Fruit fly (Drosophila melanogaster): ENCODE data around the gene CG7369.

The CG7369 gene

dm6 chr3L:22727739-22728335 lies 13.8 kb upstream of the CG7369 start, which contains the start of the genes CG14450 and CG11367 (continued):
- TF ChIP-seq sens (GFP tag) (peak; percentile 70), CG34376 (GFP tag; optimal IDR thresholded peaks at IDR 0.05) (no peak), CG15073 (GFP tag; optimal IDR thresholded peaks at IDR 0.05) (no peak), Blimp-1 (GFP tag; optimal IDR thresholded peaks at IDR 0.05) (peak; percentile 78), NfI (GFP tag; optimal IDR thresholded peaks at IDR 0.05) (peak; percentile 5), lbe (GFP tag; optimal IDR thresholded peaks at IDR 0.05) (peak; percentile 66), prd (optimal IDR thresholded peaks at IDR 0.05) (no peak), prd (GFP tag; IDR thresholded peaks at IDR 0.05) (0 out of 3 replicates have a peak, but pooled peaks have one; percentile 10), repo (GFP tag; optimal IDR thresholded peaks at IDR 0.05) (no peak), CG1233 (GFP tag; optimal IDR thresholded peaks at IDR 0.05) (peak; percentile 2), CG12942 (GFP tag; optimal IDR thresholded peaks at IDR 0.05) (no peak), toy (GFP tag; IDR thresholded peaks at IDR 0.05) (no peak), Gsc (GFP tag; IDR thresholded peaks at IDR 0.05) (no peak), Dll (GFP tag; IDR thresholded peaks at IDR 0.05; ENCODE audit: partially characterized antibody) (peak; percentile 88), Dip2 (GFP tag; IDR thresholded peaks at IDR 0.05) (no peak), Atf3 (GFP tag; optimal IDR thresholded peaks at IDR 0.05) (no peak), CG5953 (GFP tag; IDR thresholded peaks at IDR 0.05) (no peak), CG1832 (GFP tag; optimal IDR thresholded peaks at IDR 0.05) (no peak), CG6683 (GFP tag; optimal IDR thresholded peaks at IDR 0.05) (no peak), Poxn (GFP tag; IDR thresholded peaks at IDR 0.05) (no peak), Lpt (GFP tag; optimal IDR thresholded peaks at IDR 0.05) (no peak), sna (GFP tag; IDR thresholded peaks at IDR 0.05; ENCODE audit: partially characterized antibody) (peak; percentile 78), CG2202 (tag; optimal IDR thresholded peaks at IDR 0.05) (no peak), CG32532 (GFP tag; IDR thresholded peaks at IDR 0.05) (no peak; the same call in 1 of the 2 replicates), gcm (GFP tag; optimal IDR thresholded peaks at IDR 0.05) (peak; percentile 24), insv (GFP tag; optimal IDR thresholded peaks at IDR 0.05) (peak in 1 of 2 experiments; percentile 80), nmo (GFP tag; optimal IDR thresholded peaks at IDR 0.05) (peak; percentile 65), unc-4 (GFP tag; IDR thresholded peaks at IDR 0.05; ENCODE audit: partially characterized antibody) (peak; percentile 76), B-H1 (GFP tag; IDR thresholded peaks at IDR 0.05) (no peak), mirr (GFP tag; optimal IDR thresholded peaks at IDR 0.05) (no peak), CG7372 (GFP tag; IDR thresholded peaks at IDR 0.05) (no peak), lab (GFP tag; optimal IDR thresholded peaks at IDR 0.05) (peak; percentile 53), CG17568 (GFP tag; optimal IDR thresholded peaks at IDR 0.05) (peak; percentile 52), Drgx (GFP tag; IDR thresholded peaks at IDR 0.05) (no peak), hkb (optimal IDR thresholded peaks at IDR 0.05) (no peak), hkb (GFP tag; IDR thresholded peaks at IDR 0.05) (no peak), Dbx (GFP tag; IDR thresholded peaks at IDR 0.05) (no peak), wdn (GFP tag; IDR thresholded peaks at IDR 0.05) (no peak), CG32767 (GFP tag; IDR thresholded peaks at IDR 0.05) (no peak), tap (tag; optimal IDR thresholded peaks at IDR 0.05) (peak; percentile 19), Vsx1 (GFP tag; optimal IDR thresholded peaks at IDR 0.05) (no peak), gro (GFP tag; optimal IDR thresholded peaks at IDR 0.05) (peak; percentile 49), CG2129 (GFP tag; IDR thresholded peaks at IDR 0.05; ENCODE audit: partially characterized antibody) (0 out of 2 replicates have a peak, but pooled peaks have one; percentile 33), CG8944 (GFP tag; optimal IDR thresholded peaks at IDR 0.05) (no peak), Taf1 (GFP tag; IDR thresholded peaks at IDR 0.05) (no peak), odd (GFP tag; optimal IDR thresholded peaks at IDR 0.05) (no peak), sqz (GFP tag; optimal IDR thresholded peaks at IDR 0.05) (no peak), pzg (GFP tag; optimal IDR thresholded peaks at IDR 0.05) (peak; percentile 56), Eip74EF (GFP tag; optimal IDR thresholded peaks at IDR 0.05) (no peak), schlank (tag; optimal IDR thresholded peaks at IDR 0.05) (no peak), row (GFP tag; IDR thresholded peaks at IDR 0.05) (peak; percentile 93)

Measured in whole organism, embryonic.